Fruit fly (Drosophila melanogaster) whole organism, embryonic: ENCODE data around the gene Dpm1.
A peak's percentile ranks its signal among the peaks of the same experiment; 100 is the strongest.

Source experiments
- ATbp ChIP-seq: fragments of 200-800 bp; sonication (Bioruptor generic); optimal IDR thresholded peaks from 2 replicates; lab custom pipeline; 2017; ENCODE audit warnings: missing biosample characterization, mild to moderate bottlenecking, missing genetic modification characterization, missing genetic modification reagents
- Adf1 ChIP-seq: fragments of 200-800 bp; sonication (Bioruptor generic); IDR thresholded peaks from 2 replicates; pipeline ENCODE4 v1.3.6; 2022; ENCODE audit warnings: missing biosample characterization, missing genetic modification characterization
- Blimp-1 ChIP-seq: fragments of 200-800 bp; sonication (Bioruptor generic); optimal IDR thresholded peaks from 3 replicates; lab custom pipeline; 2018; ENCODE audit warnings: missing biosample characterization, missing genetic modification characterization, mild to moderate bottlenecking, moderate library complexity, missing genetic modification reagents
- CG10462 ChIP-seq: fragments of 200-800 bp; sonication (Bioruptor generic); optimal IDR thresholded peaks from 2 replicates; lab custom pipeline; 2016; ENCODE audit warnings: missing biosample characterization, missing genetic modification characterization
- CG11085 ChIP-seq: fragments of 200-800 bp; sonication (Bioruptor generic); IDR thresholded peaks from 2 replicates; pipeline ENCODE4 v1.3.6; 2022; ENCODE audit warnings: missing biosample characterization, missing genetic modification characterization
- CG12155 ChIP-seq: fragments of 200-800 bp; sonication (Bioruptor generic); optimal IDR thresholded peaks from 3 replicates; lab custom pipeline; 2016; ENCODE audit warnings: missing biosample characterization, missing genetic modification characterization
- CG13123 ChIP-seq: fragments of 200-800 bp; sonication (Bioruptor generic); optimal IDR thresholded peaks from 2 replicates; lab custom pipeline; 2016; ENCODE audit warnings: missing biosample characterization, missing genetic modification characterization
- CG14014 ChIP-seq: fragments of 200-800 bp; sonication (Bioruptor generic); IDR thresholded peaks from 2 replicates; pipeline ENCODE4 v1.3.6; 2022; ENCODE audit warnings: missing biosample characterization, missing genetic modification characterization
- CG14860 ChIP-seq: fragments of 200-800 bp; sonication (Bioruptor generic); IDR thresholded peaks from 3 replicates; pipeline ENCODE4 v1.3.6; 2022; ENCODE audit warnings: missing biosample characterization, missing genetic modification characterization; ENCODE audit not compliant: partially characterized antibody
- CG17568 ChIP-seq: fragments of 200-800 bp; sonication (Bioruptor generic); optimal IDR thresholded peaks from 2 replicates; lab custom pipeline; 2018; ENCODE audit warnings: missing biosample characterization, mild to moderate bottlenecking, missing genetic modification characterization, moderate library complexity
- CG18476 ChIP-seq: fragments of 200-800 bp; sonication (Bioruptor generic); optimal IDR thresholded peaks from 2 replicates; lab custom pipeline; 2016; ENCODE audit warnings: missing biosample characterization, mild to moderate bottlenecking, missing genetic modification characterization
- CG2678 ChIP-seq: fragments of 200-800 bp; sonication (Bioruptor generic); optimal IDR thresholded peaks from 3 replicates; lab custom pipeline; 2019; ENCODE audit warnings: missing biosample characterization, mild to moderate bottlenecking, missing genetic modification characterization, moderate library complexity
- CG31441 ChIP-seq: fragments of 200-800 bp; sonication (Bioruptor generic); IDR thresholded peaks from 2 replicates; pipeline ENCODE4 v1.3.6; 2022; ENCODE audit warnings: missing biosample characterization, missing genetic modification characterization
- CG3995 ChIP-seq: fragments of 200-800 bp; sonication (Bioruptor generic); optimal IDR thresholded peaks from 3 replicates; lab custom pipeline; 2016; ENCODE audit warnings: missing biosample characterization, missing genetic modification characterization
- CG4282 ChIP-seq: fragments of 200-800 bp; sonication (Bioruptor generic); optimal IDR thresholded peaks from 2 replicates; lab custom pipeline; 2016; ENCODE audit warnings: missing biosample characterization, missing genetic modification characterization
- CG4328 ChIP-seq: fragments of 200-800 bp; sonication (Bioruptor generic); optimal IDR thresholded peaks from 3 replicates; lab custom pipeline; 2017; ENCODE audit warnings: missing biosample characterization, missing genetic modification reagents, missing genetic modification characterization
- CG5245 ChIP-seq: fragments of 200-800 bp; sonication (Bioruptor generic); optimal IDR thresholded peaks from 3 replicates; lab custom pipeline; 2016; ENCODE audit warnings: missing biosample characterization, missing genetic modification characterization
- CG6175 ChIP-seq: fragments of 200-800 bp; sonication (Bioruptor generic); IDR thresholded peaks from 3 replicates; pipeline ENCODE4 v1.3.6; 2022; ENCODE audit warnings: missing biosample characterization, missing genetic modification characterization
- CG6683 ChIP-seq: fragments of 200-800 bp; sonication (Bioruptor generic); optimal IDR thresholded peaks from 2 replicates; lab custom pipeline; 2017; ENCODE audit warnings: missing biosample characterization, mild to moderate bottlenecking, missing genetic modification characterization, missing genetic modification reagents
- CG7745 ChIP-seq: fragments of 200-800 bp; sonication (Bioruptor generic); optimal IDR thresholded peaks from 2 replicates; lab custom pipeline; 2018; ENCODE audit warnings: missing biosample characterization, mild to moderate bottlenecking, missing genetic modification characterization, moderate library complexity
- CG8089 ChIP-seq: fragments of 200-800 bp; sonication (Bioruptor generic); optimal IDR thresholded peaks from 3 replicates; lab custom pipeline; 2016; ENCODE audit warnings: missing biosample characterization, missing genetic modification characterization
- CG9437 ChIP-seq: fragments of 200-800 bp; sonication (Bioruptor generic); optimal IDR thresholded peaks from 2 replicates; lab custom pipeline; 2018; ENCODE audit warnings: missing biosample characterization, mild to moderate bottlenecking, missing genetic modification characterization
- CrebB ChIP-seq: fragments of 200-800 bp; sonication (Bioruptor generic); optimal IDR thresholded peaks from 3 replicates; lab custom pipeline; 2018; ENCODE audit warnings: missing biosample characterization, mild to moderate bottlenecking, missing genetic modification characterization
- Dll ChIP-seq: fragments of 200-800 bp; sonication (Bioruptor generic); IDR thresholded peaks from 4 replicates; pipeline ENCODE4 v1.3.6; 2022; ENCODE audit warnings: missing biosample characterization, missing genetic modification characterization; ENCODE audit not compliant: partially characterized antibody
- Ets97D ChIP-seq: fragments of 200-800 bp; sonication (Bioruptor generic); optimal IDR thresholded peaks from 3 replicates; lab custom pipeline; 2016; ENCODE audit warnings: missing biosample characterization, missing genetic modification characterization
- Fer3 ChIP-seq: fragments of 200-800 bp; sonication (Bioruptor generic); optimal IDR thresholded peaks from 2 replicates; lab custom pipeline; 2018; ENCODE audit warnings: missing biosample characterization, mild to moderate bottlenecking, missing genetic modification characterization, moderate library complexity
- Ravus ChIP-seq: fragments of 200-800 bp; sonication (Bioruptor generic); IDR thresholded peaks from 2 replicates; pipeline ENCODE4 v1.3.6; 2022; ENCODE audit warnings: missing biosample characterization, missing genetic modification characterization
- Side ChIP-seq: fragments of 200-800 bp; sonication (Bioruptor generic); optimal IDR thresholded peaks from 2 replicates; lab custom pipeline; 2016; ENCODE audit warnings: missing biosample characterization, missing genetic modification characterization
- Six4 ChIP-seq: fragments of 200-800 bp; sonication (Bioruptor generic); optimal IDR thresholded peaks from 2 replicates; lab custom pipeline; 2016; ENCODE audit warnings: missing biosample characterization, missing genetic modification characterization
- Stat92E ChIP-seq, 3 experiments: fragments of >200 bp in 2 of 3; fragments of 200-800 bp in 1 of 3; sonication (Bioruptor generic) in 1 of 3; optimal IDR thresholded peaks; 2 replicates each; lab custom pipeline; 2017 to 2019; ENCODE audit warnings: missing biosample characterization in 3 of 3, missing genetic modification characterization in 3 of 3, mild to moderate bottlenecking in 1 of 3, moderate library complexity in 1 of 3
- Usf ChIP-seq: fragments of 200-800 bp; sonication (Bioruptor generic); optimal IDR thresholded peaks from 2 replicates; lab custom pipeline; 2017; ENCODE audit warnings: missing genotype, missing biosample characterization, missing genetic modification characterization
- Xrp1 ChIP-seq: fragments of 200-800 bp; sonication (Bioruptor generic); IDR thresholded peaks from 2 replicates; pipeline ENCODE4 v1.3.6; 2022; ENCODE audit warnings: missing biosample characterization, missing genetic modification characterization
- ase ChIP-seq: fragments of 200-800 bp; sonication (Bioruptor generic); IDR thresholded peaks from 3 replicates; pipeline ENCODE4 v1.3.6; 2022; ENCODE audit warnings: missing biosample characterization, missing genetic modification characterization
- cato ChIP-seq: fragments of 200-800 bp; sonication (Bioruptor generic); optimal IDR thresholded peaks from 2 replicates; lab custom pipeline; 2016; ENCODE audit warnings: missing biosample characterization, missing genetic modification characterization, borderline replicate concordance
- chinmo ChIP-seq: fragments of 200-800 bp; sonication (Bioruptor generic); IDR thresholded peaks from 4 replicates; pipeline ENCODE4 v1.3.6; 2022; ENCODE audit warnings: missing biosample characterization, missing genetic modification characterization; ENCODE audit not compliant: partially characterized antibody
- ci ChIP-seq: fragments of 200-800 bp; sonication (Bioruptor generic); IDR thresholded peaks from 3 replicates; pipeline ENCODE4 v1.3.6; 2022; ENCODE audit warnings: missing biosample characterization, missing genetic modification characterization
- corto ChIP-seq: fragments of 200-800 bp; sonication (Bioruptor generic); optimal IDR thresholded peaks from 2 replicates; lab custom pipeline; 2016; ENCODE audit warnings: missing biosample characterization, mild to moderate bottlenecking, missing genetic modification characterization, moderate library complexity
- dysf ChIP-seq: fragments of 200-800 bp; sonication (Bioruptor generic); IDR thresholded peaks from 3 replicates; pipeline ENCODE4 v1.3.6; 2022; ENCODE audit warnings: missing biosample characterization, missing genetic modification characterization
- en ChIP-seq: fragments of 200-800 bp; sonication (Bioruptor generic); optimal IDR thresholded peaks from 2 replicates; lab custom pipeline; 2016; ENCODE audit warnings: missing biosample characterization, missing genetic modification characterization
- exex ChIP-seq: fragments of 200-800 bp; sonication (Bioruptor generic); optimal IDR thresholded peaks from 4 replicates; lab custom pipeline; 2018; ENCODE audit warnings: missing biosample characterization, mild to moderate bottlenecking, missing genetic modification characterization, moderate library complexity
- fd96Cb ChIP-seq: fragments of 200-800 bp; sonication (Bioruptor generic); optimal IDR thresholded peaks from 2 replicates; lab custom pipeline; 2018; ENCODE audit warnings: missing biosample characterization, mild to moderate bottlenecking, missing genetic modification characterization, moderate library complexity
- gcm2 ChIP-seq: fragments of 200-800 bp; sonication (Bioruptor generic); optimal IDR thresholded peaks from 2 replicates; lab custom pipeline; 2016; ENCODE audit warnings: missing biosample characterization, missing genetic modification characterization
- kni ChIP-seq: fragments of 200-800 bp; sonication (Bioruptor generic); optimal IDR thresholded peaks from 3 replicates; lab custom pipeline; 2017; ENCODE audit warnings: mild to moderate bottlenecking, missing biosample characterization, missing genetic modification reagents, missing genetic modification characterization
- mld ChIP-seq: fragments of 200-800 bp; sonication (Bioruptor generic); IDR thresholded peaks from 3 replicates; pipeline ENCODE4 v1.3.6; 2022; ENCODE audit warnings: missing biosample characterization, missing genetic modification characterization; ENCODE audit not compliant: partially characterized antibody
- oc ChIP-seq: fragments of 200-800 bp; sonication (Bioruptor generic); optimal IDR thresholded peaks from 2 replicates; lab custom pipeline; 2018; ENCODE audit warnings: missing biosample characterization, mild to moderate bottlenecking, missing genetic modification characterization, moderate library complexity
- pros ChIP-seq: fragments of 200-800 bp; sonication (Bioruptor generic); optimal IDR thresholded peaks from 3 replicates; lab custom pipeline; 2019; ENCODE audit warnings: missing biosample characterization, mild to moderate bottlenecking, missing genetic modification characterization, moderate library complexity
- so ChIP-seq: fragments of 200-800 bp; sonication (Bioruptor generic); IDR thresholded peaks from 3 replicates; pipeline ENCODE4 v1.3.6; 2022; ENCODE audit warnings: missing biosample characterization, missing genetic modification characterization
- ssp ChIP-seq: fragments of 200-800 bp; sonication (Bioruptor generic); IDR thresholded peaks from 2 replicates; pipeline ENCODE4 v1.3.6; 2022; ENCODE audit warnings: missing biosample characterization, missing genetic modification characterization
- stwl ChIP-seq: fragments of 200-800 bp; sonication (Bioruptor generic); optimal IDR thresholded peaks from 3 replicates; lab custom pipeline; 2018; ENCODE audit warnings: missing biosample characterization, mild to moderate bottlenecking, missing genetic modification characterization, moderate library complexity
- vnd ChIP-seq: fragments of 200-800 bp; sonication (Bioruptor generic); IDR thresholded peaks from 3 replicates; pipeline ENCODE4 v1.3.6; 2022; ENCODE audit warnings: missing biosample characterization, missing genetic modification characterization; ENCODE audit not compliant: partially characterized antibody

Dpm1 gene

dm6 chr2L:19549412-19549811, 23.2 kb upstream of the Dpm1 start (continued):
- TF ChIP-seq CG2678 (tag; lab: Kevin White, UChicago) (no peak), CG18476 (GFP tag; lab: Kevin White, UChicago) (no peak), CG13123 (no peak), Ets97D (no peak), so (GFP tag; lab: Robert Waterston, UW) (peak; percentile 50; the same call in 1 of the 3 replicates), vnd (GFP tag; lab: Robert Waterston, UW) (no peak), mld (GFP tag; lab: Robert Waterston, UW) (no peak), CG7745 (tag; lab: Kevin White, UChicago) (peak; percentile 27), gcm2 (GFP tag; lab: Kevin White, UChicago) (no peak), CG12155 (no peak), exex (tag; lab: Kevin White, UChicago) (no peak), Adf1 (GFP tag; lab: Robert Waterston, UW) (peak; percentile 44; the same call in 1 of the 2 replicates), Six4 (no peak), chinmo (GFP tag; lab: Robert Waterston, UW) (peak; percentile 88; the same call in 2 of the 4 replicates), oc (tag; lab: Kevin White, UChicago) (peak; percentile 62), CG11085 (GFP tag; lab: Robert Waterston, UW) (no peak), kni (peak; percentile 88), CG8089 (no peak), CG5245 (GFP tag; lab: Kevin White, UChicago) (no peak), CG6683 (no peak), ATbp (GFP tag; lab: Kevin White, UChicago) (no peak), CrebB (peak; percentile 48), CG9437 (GFP tag; lab: Kevin White, UChicago) (no peak), ase (GFP tag; lab: Robert Waterston, UW) (no peak), Usf (GFP tag; lab: Kevin White, UChicago) (no peak), CG3995 (no peak), dysf (GFP tag; lab: Robert Waterston, UW) (0 out of 3 replicates have a peak, but pooled peaks have one; percentile 23), Dll (no peak), CG31441 (GFP tag; lab: Robert Waterston, UW) (no peak), CG4328 (GFP tag; lab: Kevin White, UChicago) (no peak), Xrp1 (GFP tag; lab: Robert Waterston, UW) (0 out of 2 replicates have a peak, but pooled peaks have one; percentile 7), Stat92E (GFP tag; optimal IDR thresholded peaks at IDR 0.05; lab: Kevin White, UChicago) (peak in 1 of 3 experiments; percentile 41), Fer3 (tag; lab: Kevin White, UChicago) (no peak), CG14014 (no peak; the same call in 1 of the 2 replicates), CG10462 (no peak), cato (no peak), pros (GFP tag; lab: Kevin White, UChicago) (no peak), en (GFP tag; lab: Kevin White, UChicago) (no peak), CG4282 (GFP tag; lab: Kevin White, UChicago) (no peak), Ravus (no peak), CG6175 (GFP tag; lab: Robert Waterston, UW) (no peak), fd96Cb (tag; lab: Kevin White, UChicago) (no peak), stwl (tag; lab: Kevin White, UChicago) (no peak), ssp (no peak), Side (GFP tag; lab: Kevin White, UChicago) (peak; percentile 31), Blimp-1 (GFP tag; lab: Kevin White, UChicago) (no peak), CG14860 (GFP tag; lab: Robert Waterston, UW) (no peak), ci (GFP tag; lab: Robert Waterston, UW) (0 out of 3 replicates have a peak, but pooled peaks have one; percentile 24), CG17568 (GFP tag; lab: Kevin White, UChicago) (no peak), corto (GFP tag; lab: Kevin White, UChicago) (peak; percentile 35)
